Fruit fly (Drosophila melanogaster) whole organism, embryonic: ENCODE measurements around the gene Bmcp.
A peak's percentile ranks its signal among the peaks of the same experiment; 100 is the strongest.

Source experiments
- Asciz ChIP-seq: fragments of 200-800 bp; sonication (Bioruptor generic); optimal IDR thresholded peaks from 2 replicates; lab custom pipeline; 2017; ENCODE audit warnings: missing biosample characterization, mild to moderate bottlenecking, missing genetic modification characterization, missing genetic modification reagents
- B-H1 ChIP-seq: fragments of 200-800 bp; sonication (Bioruptor generic); IDR thresholded peaks from 3 replicates; pipeline ENCODE4 v1.3.6; 2022; ENCODE audit warnings: missing biosample characterization, missing genetic modification characterization
- Bgb ChIP-seq: fragments of 200-800 bp; sonication (Bioruptor generic); IDR thresholded peaks from 2 replicates; pipeline ENCODE4 v1.3.6; 2022; ENCODE audit warnings: missing biosample characterization, missing genetic modification characterization; ENCODE audit not compliant: partially characterized antibody
- CG10147 ChIP-seq: fragments of 200-800 bp; sonication (Bioruptor generic); optimal IDR thresholded peaks from 2 replicates; lab custom pipeline; 2019; ENCODE audit warnings: missing biosample characterization, mild to moderate bottlenecking, missing genetic modification characterization, moderate library complexity
- CG10431 ChIP-seq: fragments of 200-800 bp; sonication (Bioruptor generic); optimal IDR thresholded peaks from 3 replicates; lab custom pipeline; 2018; ENCODE audit warnings: missing biosample characterization, mild to moderate bottlenecking, missing genetic modification characterization
- CG12155 ChIP-seq: fragments of 200-800 bp; sonication (Bioruptor generic); optimal IDR thresholded peaks from 3 replicates; lab custom pipeline; 2016; ENCODE audit warnings: missing biosample characterization, missing genetic modification characterization
- CG13296 ChIP-seq: fragments of 200-800 bp; sonication (Bioruptor generic); optimal IDR thresholded peaks from 3 replicates; lab custom pipeline; 2018; ENCODE audit warnings: missing biosample characterization, mild to moderate bottlenecking, missing genetic modification characterization
- CG13624 ChIP-seq: fragments of 200-800 bp; sonication (Bioruptor generic); optimal IDR thresholded peaks from 2 replicates; lab custom pipeline; 2016; ENCODE audit warnings: missing biosample characterization, missing genetic modification characterization
- CG18262 ChIP-seq: fragments of 200-800 bp; optimal IDR thresholded peaks from 3 replicates; lab custom pipeline; 2019; ENCODE audit warnings: missing biosample characterization, mild to moderate bottlenecking, missing genetic modification characterization, moderate library complexity
- CG2678 ChIP-seq: fragments of 200-800 bp; sonication (Bioruptor generic); optimal IDR thresholded peaks from 3 replicates; lab custom pipeline; 2019; ENCODE audit warnings: missing biosample characterization, mild to moderate bottlenecking, missing genetic modification characterization, moderate library complexity
- CG30403 ChIP-seq: fragments of 200-800 bp; sonication (Bioruptor generic); optimal IDR thresholded peaks from 3 replicates; lab custom pipeline; 2016; ENCODE audit warnings: missing biosample characterization, missing genetic modification characterization
- CG5245 ChIP-seq: fragments of 200-800 bp; sonication (Bioruptor generic); optimal IDR thresholded peaks from 3 replicates; lab custom pipeline; 2016; ENCODE audit warnings: missing biosample characterization, missing genetic modification characterization
- CG6791 ChIP-seq: fragments of 200-800 bp; sonication (Bioruptor generic); IDR thresholded peaks from 3 replicates; pipeline ENCODE4 v1.3.6; 2022; ENCODE audit warnings: missing biosample characterization, missing genetic modification characterization; ENCODE audit not compliant: partially characterized antibody
- CG7271 ChIP-seq: fragments of 200-800 bp; sonication (Bioruptor generic); optimal IDR thresholded peaks from 2 replicates; lab custom pipeline; 2018; ENCODE audit warnings: missing biosample characterization, mild to moderate bottlenecking, missing genetic modification characterization, moderate library complexity
- CG9215 ChIP-seq: fragments of 200-800 bp; sonication (Bioruptor generic); IDR thresholded peaks from 2 replicates; pipeline ENCODE4 v1.3.6; 2022; ENCODE audit warnings: missing biosample characterization, missing genetic modification characterization
- Chrac-16 ChIP-seq: fragments of 200-800 bp; sonication (Bioruptor generic); optimal IDR thresholded peaks from 3 replicates; lab custom pipeline; 2016; ENCODE audit warnings: missing biosample characterization, missing genetic modification characterization
- H2.0 ChIP-seq: fragments of 200-800 bp; sonication (Bioruptor generic); IDR thresholded peaks from 2 replicates; pipeline ENCODE4 v1.3.6; 2022; ENCODE audit warnings: missing biosample characterization, missing genetic modification characterization
- Hsf ChIP-seq: fragments of 200-800 bp; sonication (Bioruptor generic); optimal IDR thresholded peaks from 3 replicates; lab custom pipeline; 2016; ENCODE audit warnings: missing biosample characterization, missing genetic modification characterization
- Kr ChIP-seq: fragments of 200-800 bp; sonication (Bioruptor generic); optimal IDR thresholded peaks from 2 replicates; lab custom pipeline; 2017; ENCODE audit warnings: missing biosample characterization, mild to moderate bottlenecking, missing genetic modification characterization
- NC2α ChIP-seq: fragments of 200-800 bp; sonication (Bioruptor generic); optimal IDR thresholded peaks from 2 replicates; lab custom pipeline; 2016; ENCODE audit warnings: missing biosample characterization, missing genetic modification characterization
- Neu2 ChIP-seq: fragments of 200-800 bp; sonication (Bioruptor generic); optimal IDR thresholded peaks from 3 replicates; lab custom pipeline; 2016; ENCODE audit warnings: missing biosample characterization, missing genetic modification characterization, borderline replicate concordance
- Scr ChIP-seq: fragments of 200-800 bp; sonication (Bioruptor generic); IDR thresholded peaks from 2 replicates; pipeline ENCODE4 v1.3.6; 2022; ENCODE audit warnings: missing biosample characterization, missing genetic modification characterization; ENCODE audit not compliant: partially characterized antibody
- Six4 ChIP-seq: fragments of 200-800 bp; sonication (Bioruptor generic); optimal IDR thresholded peaks from 2 replicates; lab custom pipeline; 2016; ENCODE audit warnings: missing biosample characterization, missing genetic modification characterization
- Sox100B ChIP-seq: fragments of 200-800 bp; sonication (Bioruptor generic); optimal IDR thresholded peaks from 3 replicates; lab custom pipeline; 2018; ENCODE audit warnings: missing biosample characterization, mild to moderate bottlenecking, missing genetic modification characterization
- Stat92E ChIP-seq, 3 experiments: fragments of >200 bp in 2 of 3; fragments of 200-800 bp in 1 of 3; sonication (Bioruptor generic) in 1 of 3; optimal IDR thresholded peaks; 2 replicates each; lab custom pipeline; 2017 to 2019; ENCODE audit warnings: missing biosample characterization in 3 of 3, missing genetic modification characterization in 3 of 3, mild to moderate bottlenecking in 1 of 3, moderate library complexity in 1 of 3
- TFAM ChIP-seq: fragments of 200-800 bp; sonication (Bioruptor generic); optimal IDR thresholded peaks from 2 replicates; lab custom pipeline; 2017; ENCODE audit warnings: missing biosample characterization, missing genetic modification characterization, inconsistent platforms
- abd-A ChIP-seq: fragments of 200-800 bp; sonication (Bioruptor generic); optimal IDR thresholded peaks from 3 replicates; lab custom pipeline; 2019; ENCODE audit warnings: missing biosample characterization, mild to moderate bottlenecking, missing genetic modification characterization, moderate library complexity
- az2 ChIP-seq: fragments of 200-800 bp; sonication (Bioruptor generic); optimal IDR thresholded peaks from 3 replicates; lab custom pipeline; 2016; ENCODE audit warnings: missing biosample characterization, missing genetic modification characterization
- bbx ChIP-seq: fragments of 200-800 bp; sonication (Bioruptor generic); IDR thresholded peaks from 2 replicates; pipeline ENCODE4 v1.3.6; 2022; ENCODE audit warnings: missing biosample characterization, missing genetic modification characterization; ENCODE audit not compliant: partially characterized antibody
- bowl ChIP-seq: fragments of 200-800 bp; sonication (Bioruptor generic); IDR thresholded peaks from 2 replicates; pipeline ENCODE4 v1.3.6; 2022; ENCODE audit warnings: missing biosample characterization, missing genetic modification characterization
- chm ChIP-seq: fragments of 200-800 bp; sonication (Bioruptor generic); IDR thresholded peaks from 2 replicates; pipeline ENCODE4 v1.3.6; 2022; ENCODE audit warnings: missing biosample characterization, missing genetic modification characterization
- corto ChIP-seq: fragments of 200-800 bp; sonication (Bioruptor generic); optimal IDR thresholded peaks from 2 replicates; lab custom pipeline; 2016; ENCODE audit warnings: missing biosample characterization, mild to moderate bottlenecking, missing genetic modification characterization, moderate library complexity
- danr ChIP-seq: fragments of 200-800 bp; sonication (Bioruptor generic); IDR thresholded peaks from 2 replicates; pipeline ENCODE4 v1.3.6; 2022; ENCODE audit warnings: missing biosample characterization, missing genetic modification characterization
- exex ChIP-seq: fragments of 200-800 bp; sonication (Bioruptor generic); optimal IDR thresholded peaks from 4 replicates; lab custom pipeline; 2018; ENCODE audit warnings: missing biosample characterization, mild to moderate bottlenecking, missing genetic modification characterization, moderate library complexity
- grau ChIP-seq: fragments of 200-800 bp; optimal IDR thresholded peaks from 3 replicates; lab custom pipeline; 2019; ENCODE audit warnings: missing biosample characterization, mild to moderate bottlenecking, missing genetic modification characterization, moderate library complexity
- ham ChIP-seq: fragments of 200-800 bp; sonication (Bioruptor generic); IDR thresholded peaks from 2 replicates; pipeline ENCODE4 v1.3.6; 2022; ENCODE audit warnings: missing biosample characterization, missing genetic modification characterization
- hb ChIP-seq: fragments of 200-800 bp; sonication (Bioruptor generic); IDR thresholded peaks from 3 replicates; pipeline ENCODE4 v1.3.6; 2022; ENCODE audit warnings: missing biosample characterization, missing genetic modification characterization; ENCODE audit not compliant: partially characterized antibody
- her ChIP-seq: fragments of 200-800 bp; sonication (Bioruptor generic); optimal IDR thresholded peaks from 2 replicates; lab custom pipeline; 2016; ENCODE audit warnings: missing biosample characterization, missing genetic modification characterization
- nerfin-2 ChIP-seq: fragments of 200-800 bp; sonication (Bioruptor generic); IDR thresholded peaks from 2 replicates; pipeline ENCODE4 v1.3.6; 2022; ENCODE audit warnings: missing biosample characterization, missing genetic modification characterization; ENCODE audit not compliant: partially characterized antibody
- pnt ChIP-seq: fragments of 200-800 bp; sonication (Bioruptor generic); optimal IDR thresholded peaks from 3 replicates; lab custom pipeline; 2016; ENCODE audit warnings: missing biosample characterization, missing genetic modification characterization
- prd ChIP-seq, 3 experiments: fragments of >200 bp in 2 of 3; fragments of 200-800 bp in 1 of 3; sonication (Bioruptor generic) in 1 of 3; optimal IDR thresholded peaks in 2 of 3; IDR thresholded peaks in 1 of 3; 2 replicates in 2 of 3; 3 replicates in 1 of 3; pipeline versions ENCODE4 v1.3.6 to Lab custom; 2017 to 2022; ENCODE audit warnings: missing biosample characterization in 1 of 3, missing genetic modification characterization in 1 of 3
- psq ChIP-seq: fragments of 200-800 bp; sonication (Bioruptor generic); optimal IDR thresholded peaks from 2 replicates; lab custom pipeline; 2017; ENCODE audit warnings: missing biosample characterization, missing genetic modification characterization
- sima ChIP-seq: fragments of 200-800 bp; sonication (Bioruptor generic); optimal IDR thresholded peaks from 2 replicates; lab custom pipeline; 2016; ENCODE audit warnings: missing biosample characterization, missing genetic modification characterization
- slbo ChIP-seq: fragments of 200-800 bp; sonication (Bioruptor generic); IDR thresholded peaks from 2 replicates; pipeline ENCODE4 v1.3.6; 2022; ENCODE audit warnings: missing biosample characterization, missing genetic modification characterization
- sna ChIP-seq: fragments of 200-800 bp; sonication (Bioruptor generic); IDR thresholded peaks from 2 replicates; pipeline ENCODE4 v1.3.6; 2022; ENCODE audit warnings: missing biosample characterization, missing genetic modification characterization; ENCODE audit not compliant: partially characterized antibody
- unc-4 ChIP-seq: fragments of 200-800 bp; sonication (Bioruptor generic); IDR thresholded peaks from 2 replicates; pipeline ENCODE4 v1.3.6; 2022; ENCODE audit warnings: missing biosample characterization, missing genetic modification characterization; ENCODE audit not compliant: partially characterized antibody
- wor ChIP-seq: fragments of 200-800 bp; sonication (Bioruptor generic); IDR thresholded peaks from 2 replicates; pipeline ENCODE4 v1.3.6; 2022; ENCODE audit warnings: missing biosample characterization, missing genetic modification characterization
- zf30C ChIP-seq: fragments of 200-800 bp; sonication (Bioruptor generic); optimal IDR thresholded peaks from 3 replicates; lab custom pipeline; 2018; ENCODE audit warnings: missing biosample characterization, mild to moderate bottlenecking, missing genetic modification characterization

Bmcp gene

DNA sequence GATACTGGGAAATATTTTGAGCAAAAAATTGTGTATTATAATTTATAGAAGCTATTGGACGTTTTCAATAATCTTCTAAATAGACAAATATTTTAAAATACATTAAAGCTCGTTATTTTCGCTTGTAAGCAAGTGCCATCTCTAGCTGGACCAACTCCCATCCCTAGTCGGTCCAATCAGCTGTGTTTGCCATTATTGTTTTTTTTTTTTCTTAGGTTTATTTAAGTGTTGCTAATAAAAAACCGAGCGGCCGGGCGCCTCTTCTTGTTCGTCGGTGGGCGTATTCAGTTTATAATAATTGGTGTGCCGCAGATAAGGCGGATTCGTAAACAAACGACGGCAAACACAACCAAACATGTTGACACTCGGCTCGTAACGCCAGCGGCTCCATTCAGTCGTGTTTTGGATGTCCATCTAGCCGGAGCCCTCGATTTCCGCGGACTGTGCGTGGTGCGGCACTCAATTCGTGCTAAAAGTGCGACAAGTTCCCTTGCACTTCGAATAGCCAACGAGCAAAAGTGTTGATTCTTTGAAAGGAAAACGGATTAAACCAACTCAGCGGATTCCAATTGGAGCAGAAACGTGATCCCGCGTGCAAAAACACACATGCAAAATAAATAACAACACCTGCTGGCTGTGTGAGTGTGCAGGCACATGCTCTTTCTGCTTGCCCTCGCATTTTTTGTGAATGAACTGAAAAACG, 36.8 kb upstream of the Bmcp start, which contains the start of gene Sugb (continued):
- TF ChIP-seq exex (tag; lab: Kevin White, UChicago) (peak; percentile 79), CG9215 (GFP tag; lab: Robert Waterston, UW) (no peak), Neu2 (GFP tag; lab: Kevin White, UChicago) (no peak), CG10147 (GFP tag; lab: Kevin White, UChicago) (peak; percentile 61), NC2α (GFP tag; lab: Kevin White, UChicago) (no peak), CG2678 (tag; lab: Kevin White, UChicago) (peak; percentile 68), ham (GFP tag; lab: Robert Waterston, UW) (no peak; the same call in 1 of the 2 replicates), CG10431 (GFP tag; lab: Kevin White, UChicago) (peak; percentile 87), CG13296 (GFP tag; lab: Kevin White, UChicago) (peak; percentile 61), CG6791 (GFP tag; lab: Robert Waterston, UW) (no peak), sima (GFP tag; lab: Kevin White, UChicago) (no peak), bowl (GFP tag; lab: Robert Waterston, UW) (no peak), abd-A (tag; lab: Kevin White, UChicago) (peak; percentile 78), danr (GFP tag; lab: Robert Waterston, UW) (no peak), CG5245 (GFP tag; lab: Kevin White, UChicago) (peak; percentile 42), Kr (no peak), grau (tag; lab: Kevin White, UChicago) (peak; percentile 63), TFAM (GFP tag; lab: Kevin White, UChicago) (no peak), corto (GFP tag; lab: Kevin White, UChicago) (peak; percentile 57), H2.0 (GFP tag; lab: Robert Waterston, UW) (peak; percentile 21; the same call in 1 of the 2 replicates), Hsf (GFP tag; lab: Kevin White, UChicago) (peak; percentile 70), pnt (peak; percentile 34), CG13624 (GFP tag; lab: Kevin White, UChicago) (peak; percentile 83), Bgb (peak; percentile 30; the same call in 1 of the 2 replicates), chm (GFP tag; lab: Robert Waterston, UW) (no peak), hb (no peak), Scr (GFP tag; lab: Robert Waterston, UW) (peak; percentile 76), Sox100B (GFP tag; lab: Kevin White, UChicago) (peak; percentile 54), prd (optimal IDR thresholded peaks at IDR 0.05; lab: Kevin White, UChicago) (no peak), prd (GFP tag; IDR thresholded peaks at IDR 0.05; lab: Robert Waterston, UW) (peak; percentile 70), nerfin-2 (GFP tag; lab: Robert Waterston, UW) (no peak), wor (no peak), CG18262 (tag; lab: Kevin White, UChicago) (peak; percentile 24), psq (GFP tag; lab: Kevin White, UChicago) (no peak), sna (peak; percentile 71), Six4 (GFP tag; lab: Kevin White, UChicago) (no peak), CG7271 (tag; lab: Kevin White, UChicago) (no peak), her (GFP tag; lab: Kevin White, UChicago) (no peak), az2 (GFP tag; lab: Kevin White, UChicago) (peak; percentile 62), slbo (GFP tag; lab: Robert Waterston, UW) (peak; percentile 80), unc-4 (peak; percentile 76), CG30403 (GFP tag; lab: Kevin White, UChicago) (peak; percentile 79), B-H1 (GFP tag; lab: Robert Waterston, UW) (no peak), CG12155 (GFP tag; lab: Kevin White, UChicago) (peak; percentile 71), Stat92E (GFP tag; optimal IDR thresholded peaks at IDR 0.05; lab: Kevin White, UChicago) (no peak), bbx (peak; percentile 56; the same call in 1 of the 2 replicates), zf30C (no peak), Asciz (GFP tag; lab: Kevin White, UChicago) (peak; percentile 39), Chrac-16 (GFP tag; lab: Kevin White, UChicago) (peak; percentile 41)
